Fruit fly (Drosophila melanogaster) whole organism, embryonic: ENCODE measurements around the gene CG15431.

Experiments
- Ada2b ChIP-seq: fragments of 200-800 bp; sonication (Bioruptor generic); IDR thresholded peaks from 2 replicates; pipeline ENCODE4 v1.3.6; 2022; ENCODE audit warnings: missing biosample characterization, missing genetic modification characterization
- Asciz ChIP-seq: fragments of 200-800 bp; sonication (Bioruptor generic); optimal IDR thresholded peaks from 2 replicates; lab custom pipeline; 2017; ENCODE audit warnings: missing biosample characterization, mild to moderate bottlenecking, missing genetic modification characterization, missing genetic modification reagents
- Awh ChIP-seq: fragments of 200-800 bp; sonication (Bioruptor generic); IDR thresholded peaks from 2 replicates; pipeline ENCODE4, ENCODE4 v1.3.6; 2022; ENCODE audit warnings: missing biosample characterization, missing genetic modification characterization
- Bdp1 ChIP-seq: fragments of 200-800 bp; sonication (Bioruptor generic); optimal IDR thresholded peaks from 3 replicates; lab custom pipeline; 2016; ENCODE audit warnings: missing biosample characterization, missing genetic modification characterization
- Blimp-1 ChIP-seq: fragments of 200-800 bp; sonication (Bioruptor generic); optimal IDR thresholded peaks from 3 replicates; lab custom pipeline; 2018; ENCODE audit warnings: missing biosample characterization, missing genetic modification characterization, mild to moderate bottlenecking, moderate library complexity, missing genetic modification reagents
- BtbVII ChIP-seq: fragments of 200-800 bp; sonication (Bioruptor generic); optimal IDR thresholded peaks from 3 replicates; lab custom pipeline; 2017; ENCODE audit warnings: missing biosample characterization, mild to moderate bottlenecking, missing genetic modification characterization
- C15 ChIP-seq: fragments of 200-800 bp; sonication (Bioruptor generic); IDR thresholded peaks from 3 replicates; pipeline ENCODE4 v1.3.6; 2022; ENCODE audit warnings: missing biosample characterization, missing genetic modification characterization
- CG10209 ChIP-seq: fragments of 200-800 bp; sonication (Bioruptor generic); optimal IDR thresholded peaks from 3 replicates; lab custom pipeline; 2017; ENCODE audit warnings: missing biosample characterization, mild to moderate bottlenecking, missing genetic modification characterization, missing genetic modification reagents
- CG10654 ChIP-seq: fragments of 200-800 bp; sonication (Bioruptor generic); optimal IDR thresholded peaks from 2 replicates; lab custom pipeline; 2016; ENCODE audit warnings: missing biosample characterization, missing genetic modification characterization
- CG11247 ChIP-seq: fragments of 200-800 bp; sonication (Bioruptor generic); IDR thresholded peaks from 2 replicates; pipeline ENCODE4 v1.3.6; 2022; ENCODE audit warnings: missing biosample characterization, missing genetic modification characterization
- CG12236 ChIP-seq: fragments of 200-800 bp; sonication (Bioruptor generic); optimal IDR thresholded peaks from 2 replicates; lab custom pipeline; 2016; ENCODE audit warnings: missing biosample characterization, missing genetic modification characterization
- CG15011 ChIP-seq: fragments of 200-800 bp; sonication (Bioruptor generic); optimal IDR thresholded peaks from 3 replicates; lab custom pipeline; 2018; ENCODE audit warnings: missing biosample characterization, mild to moderate bottlenecking, missing genetic modification characterization
- CG16813 ChIP-seq: fragments of 200-800 bp; sonication (Bioruptor generic); IDR thresholded peaks from 3 replicates; pipeline ENCODE4 v1.3.6; 2022; ENCODE audit warnings: missing biosample characterization, missing genetic modification characterization; ENCODE audit not compliant: partially characterized antibody
- CG17361 ChIP-seq: fragments of 200-800 bp; sonication (Bioruptor generic); IDR thresholded peaks from 3 replicates; pipeline ENCODE4 v1.3.6; 2022; ENCODE audit warnings: missing biosample characterization, missing genetic modification characterization
- CG18262 ChIP-seq: fragments of 200-800 bp; optimal IDR thresholded peaks from 3 replicates; lab custom pipeline; 2019; ENCODE audit warnings: missing biosample characterization, mild to moderate bottlenecking, missing genetic modification characterization, moderate library complexity
- CG31388 ChIP-seq: fragments of 200-800 bp; sonication (Bioruptor generic); optimal IDR thresholded peaks from 2 replicates; lab custom pipeline; 2016; ENCODE audit warnings: missing biosample characterization, missing genetic modification characterization
- CG3847 ChIP-seq: fragments of 200-800 bp; sonication (Bioruptor generic); IDR thresholded peaks from 2 replicates; pipeline ENCODE4 v1.3.6; 2022; ENCODE audit warnings: missing biosample characterization, missing genetic modification characterization
- CG42726 ChIP-seq: fragments of 200-800 bp; sonication (Bioruptor generic); IDR thresholded peaks from 2 replicates; pipeline ENCODE4 v1.3.6; 2022; ENCODE audit warnings: missing biosample characterization, missing genetic modification characterization; ENCODE audit not compliant: partially characterized antibody
- CG6654 ChIP-seq: fragments of 200-800 bp; sonication (Bioruptor generic); optimal IDR thresholded peaks from 2 replicates; lab custom pipeline; 2017; ENCODE audit warnings: missing biosample characterization, mild to moderate bottlenecking, missing genetic modification characterization
- CG7928 ChIP-seq: fragments of 200-800 bp; sonication (Bioruptor generic); optimal IDR thresholded peaks from 2 replicates; lab custom pipeline; 2017; ENCODE audit warnings: missing biosample characterization, mild to moderate bottlenecking, missing genetic modification characterization
- CG8359 ChIP-seq: fragments of 200-800 bp; sonication (Bioruptor generic); optimal IDR thresholded peaks from 2 replicates; lab custom pipeline; 2017; ENCODE audit warnings: missing biosample characterization, mild to moderate bottlenecking, missing genetic modification characterization, borderline replicate concordance
- CG8478 ChIP-seq: fragments of >200 bp; optimal IDR thresholded peaks from 2 replicates; lab custom pipeline; 2018
- CG8765 ChIP-seq: fragments of 200-800 bp; sonication (Bioruptor generic); IDR thresholded peaks from 2 replicates; pipeline ENCODE4 v1.3.6; 2022; ENCODE audit warnings: missing biosample characterization, missing genetic modification characterization
- Dfd ChIP-seq, 2 experiments: fragments of >200 bp; optimal IDR thresholded peaks; 2 replicates each; lab custom pipeline; 2017; ENCODE audit warnings: missing biosample characterization in 2 of 2, missing genetic modification characterization in 2 of 2
- ERR ChIP-seq: fragments of 200-800 bp; sonication (Bioruptor generic); optimal IDR thresholded peaks from 2 replicates; lab custom pipeline; 2016; ENCODE audit warnings: missing biosample characterization, missing genetic modification characterization
- Fer1 ChIP-seq: fragments of 200-800 bp; sonication (Bioruptor generic); optimal IDR thresholded peaks from 2 replicates; lab custom pipeline; 2017; ENCODE audit warnings: missing biosample characterization, mild to moderate bottlenecking, missing genetic modification characterization
- HmgD ChIP-seq: fragments of 200-800 bp; sonication (Bioruptor generic); optimal IDR thresholded peaks from 3 replicates; lab custom pipeline; 2016; ENCODE audit warnings: missing biosample characterization, missing genetic modification characterization
- Hmx ChIP-seq: fragments of 200-800 bp; sonication (Bioruptor generic); optimal IDR thresholded peaks from 2 replicates; lab custom pipeline; 2016; ENCODE audit warnings: missing biosample characterization, missing genetic modification characterization
- Hr51 ChIP-seq, 2 experiments: fragments of 200-800 bp; sonication (Bioruptor generic); optimal IDR thresholded peaks; 2 replicates in 1 of 2; 3 replicates in 1 of 2; lab custom pipeline; 2016 to 2018; ENCODE audit warnings: missing biosample characterization in 2 of 2, missing genetic modification characterization in 2 of 2, mild to moderate bottlenecking in 1 of 2, moderate library complexity in 1 of 2
- Lim3 ChIP-seq: fragments of 200-800 bp; sonication (Bioruptor generic); IDR thresholded peaks from 2 replicates; pipeline ENCODE4 v1.3.6; 2022; ENCODE audit warnings: missing biosample characterization, missing genetic modification characterization
- Lpt ChIP-seq: fragments of >200 bp; optimal IDR thresholded peaks from 2 replicates; lab custom pipeline; 2018; ENCODE audit warnings: missing biosample characterization, missing genetic modification characterization
- Mes4 ChIP-seq: fragments of 200-800 bp; sonication (Bioruptor generic); optimal IDR thresholded peaks from 2 replicates; lab custom pipeline; 2016; ENCODE audit warnings: missing biosample characterization, missing genetic modification characterization
- Nf-YC ChIP-seq: fragments of 200-800 bp; optimal IDR thresholded peaks from 3 replicates; lab custom pipeline; 2019; ENCODE audit warnings: missing biosample characterization, mild to moderate bottlenecking, missing genetic modification characterization, moderate library complexity
- Six4 ChIP-seq: fragments of 200-800 bp; sonication (Bioruptor generic); optimal IDR thresholded peaks from 2 replicates; lab custom pipeline; 2016; ENCODE audit warnings: missing biosample characterization, missing genetic modification characterization
- Sox100B ChIP-seq: fragments of 200-800 bp; sonication (Bioruptor generic); optimal IDR thresholded peaks from 3 replicates; lab custom pipeline; 2018; ENCODE audit warnings: missing biosample characterization, mild to moderate bottlenecking, missing genetic modification characterization
- Sox102F ChIP-seq: fragments of 200-800 bp; sonication (Bioruptor generic); optimal IDR thresholded peaks from 2 replicates; lab custom pipeline; 2018; ENCODE audit warnings: missing biosample characterization, mild to moderate bottlenecking, missing genetic modification characterization, moderate library complexity
- Tbp ChIP-seq: fragments of >200 bp; optimal IDR thresholded peaks from 2 replicates; lab custom pipeline; 2018; ENCODE audit warnings: missing biosample characterization, missing genetic modification characterization
- Vsx1 ChIP-seq: fragments of 200-800 bp; sonication (Bioruptor generic); optimal IDR thresholded peaks from 2 replicates; lab custom pipeline; 2017; ENCODE audit warnings: missing biosample characterization, mild to moderate bottlenecking, missing genetic modification characterization, missing genetic modification reagents
- al ChIP-seq: fragments of 200-800 bp; sonication (Bioruptor generic); IDR thresholded peaks from 2 replicates; pipeline ENCODE4 v1.3.6; 2022; ENCODE audit warnings: missing biosample characterization, missing genetic modification characterization
- ash1 ChIP-seq: fragments of 200-800 bp; sonication (Bioruptor generic); optimal IDR thresholded peaks from 2 replicates; lab custom pipeline; 2018; ENCODE audit warnings: missing biosample characterization, mild to moderate bottlenecking, missing genetic modification characterization
- br ChIP-seq: fragments of >200 bp; optimal IDR thresholded peaks from 2 replicates; lab custom pipeline; 2017
- cato ChIP-seq: fragments of 200-800 bp; sonication (Bioruptor generic); optimal IDR thresholded peaks from 2 replicates; lab custom pipeline; 2016; ENCODE audit warnings: missing biosample characterization, missing genetic modification characterization, borderline replicate concordance
- crol ChIP-seq: fragments of 200-800 bp; sonication (Bioruptor generic); IDR thresholded peaks from 2 replicates; pipeline ENCODE4 v1.3.6; 2022; ENCODE audit warnings: missing biosample characterization, missing genetic modification characterization
- da ChIP-seq: fragments of 200-800 bp; sonication (Bioruptor generic); optimal IDR thresholded peaks from 2 replicates; lab custom pipeline; 2016; ENCODE audit warnings: missing biosample characterization, missing genetic modification characterization
- fd64A ChIP-seq: fragments of 200-800 bp; sonication (Bioruptor generic); optimal IDR thresholded peaks from 3 replicates; lab custom pipeline; 2018; ENCODE audit warnings: missing biosample characterization, mild to moderate bottlenecking, missing genetic modification characterization
- fru ChIP-seq: fragments of >200 bp; optimal IDR thresholded peaks from 2 replicates; lab custom pipeline; 2017
- gro ChIP-seq: fragments of 200-800 bp; sonication (Bioruptor generic); optimal IDR thresholded peaks from 2 replicates; lab custom pipeline; 2016; ENCODE audit warnings: missing biosample characterization, missing genetic modification characterization
- hth ChIP-seq: fragments of >200 bp; optimal IDR thresholded peaks from 2 replicates; lab custom pipeline; 2017; ENCODE audit warnings: inconsistent platforms
- mam ChIP-seq: fragments of 200-800 bp; sonication (Bioruptor generic); optimal IDR thresholded peaks from 3 replicates; lab custom pipeline; 2016; ENCODE audit warnings: missing biosample characterization, missing genetic modification characterization
- slou ChIP-seq: fragments of 200-800 bp; sonication (Bioruptor generic); optimal IDR thresholded peaks from 3 replicates; lab custom pipeline; 2016; ENCODE audit warnings: missing biosample characterization, missing genetic modification characterization
- slp2 ChIP-seq: fragments of 200-800 bp; sonication (Bioruptor generic); optimal IDR thresholded peaks from 2 replicates; lab custom pipeline; 2016; ENCODE audit warnings: missing biosample characterization, missing genetic modification characterization
- vnd ChIP-seq: fragments of 200-800 bp; sonication (Bioruptor generic); IDR thresholded peaks from 3 replicates; pipeline ENCODE4 v1.3.6; 2022; ENCODE audit warnings: missing biosample characterization, missing genetic modification characterization; ENCODE audit not compliant: partially characterized antibody

Gene CG15431

DNA sequence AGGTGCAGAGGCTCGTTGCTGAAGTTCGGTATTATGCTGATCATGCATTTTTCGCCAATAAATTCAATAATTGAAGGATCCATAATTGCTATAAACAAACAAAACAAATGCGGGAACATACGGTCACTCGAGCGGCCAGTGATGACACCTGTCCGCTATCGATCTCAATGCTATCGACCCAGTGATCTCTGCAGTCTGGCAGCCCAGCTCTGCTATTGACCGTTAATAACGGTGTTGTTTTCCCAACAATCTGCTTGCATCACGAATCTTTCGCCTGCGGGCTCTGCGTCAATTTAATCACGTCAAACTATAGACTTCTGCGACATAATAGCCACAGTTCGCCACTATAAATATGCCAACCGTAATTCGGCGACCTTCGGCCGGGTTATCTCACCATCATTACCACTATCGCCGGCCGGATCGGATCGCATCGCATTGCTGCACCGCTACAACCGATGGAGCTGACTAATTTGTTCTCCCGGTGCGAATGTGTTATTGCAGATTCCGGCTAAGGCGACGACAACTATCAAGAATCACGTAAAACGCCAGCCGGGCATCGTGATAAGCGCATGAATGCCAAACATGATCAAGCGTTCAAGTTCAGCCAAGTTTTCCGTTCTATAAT, 54.0 kb downstream of the CG15431 start, which contains the start of gene Psf2 (continued):
- no peak for TF ChIP-seq CG31388 (GFP tag; lab: Kevin White, UChicago)
- no peak for TF ChIP-seq Nf-YC (tag; lab: Kevin White, UChicago)
- TF ChIP-seq Awh = no peak
- no peak for TF ChIP-seq Bdp1
- no peak for TF ChIP-seq fru (lab: Kevin White, UChicago)
- no peak for TF ChIP-seq BtbVII
- TF ChIP-seq ERR (GFP tag; lab: Kevin White, UChicago) = no peak
- TF ChIP-seq CG11247 = no peak
- no peak for TF ChIP-seq CG18262 (tag; lab: Kevin White, UChicago)
- no peak for TF ChIP-seq CG8359 (GFP tag; lab: Kevin White, UChicago)
- TF ChIP-seq CG8478 = no peak
- no peak for TF ChIP-seq cato (GFP tag; lab: Kevin White, UChicago)
- TF ChIP-seq CG15011 (GFP tag; lab: Kevin White, UChicago) = no peak
- no peak for TF ChIP-seq da
- TF ChIP-seq Fer1 = no peak
- TF ChIP-seq Asciz (GFP tag; lab: Kevin White, UChicago) = no peak
- no peak for TF ChIP-seq hth (lab: Kevin White, UChicago)
- peak; percentile 60; the same call in 2 of the 3 replicates for TF ChIP-seq CG16813 (GFP tag; lab: Robert Waterston, UW)
- no peak for TF ChIP-seq ash1 (GFP tag; lab: Kevin White, UChicago)
- TF ChIP-seq br (lab: Kevin White, UChicago) = no peak
- no peak for TF ChIP-seq Sox100B (GFP tag; lab: Kevin White, UChicago)
- TF ChIP-seq Mes4 (GFP tag; lab: Kevin White, UChicago) = no peak
- TF ChIP-seq Blimp-1 (GFP tag; lab: Kevin White, UChicago) = no peak
- TF ChIP-seq mam (GFP tag; lab: Kevin White, UChicago) = peak; percentile 16
- peak; percentile 49; the same call in 1 of the 2 replicates for TF ChIP-seq CG42726 (GFP tag; lab: Robert Waterston, UW)
- peak; percentile 45; the same call in 2 of the 3 replicates for TF ChIP-seq vnd
- no peak for TF ChIP-seq Lpt (GFP tag; lab: Kevin White, UChicago)
- TF ChIP-seq al (GFP tag; lab: Robert Waterston, UW) = no peak
- TF ChIP-seq gro (GFP tag; lab: Kevin White, UChicago) = no peak
- TF ChIP-seq slp2 (GFP tag; lab: Kevin White, UChicago) = no peak
- TF ChIP-seq CG8765 (GFP tag; lab: Robert Waterston, UW) = no peak
- TF ChIP-seq Sox102F (GFP tag; lab: Kevin White, UChicago) = no peak
- no peak for TF ChIP-seq Lim3 (GFP tag; lab: Robert Waterston, UW)
- no peak for TF ChIP-seq slou
- TF ChIP-seq CG10209 (GFP tag; lab: Kevin White, UChicago) = no peak
- TF ChIP-seq CG10654 = no peak
- TF ChIP-seq CG17361 (GFP tag; lab: Robert Waterston, UW) = no peak
- TF ChIP-seq fd64A (GFP tag; lab: Kevin White, UChicago) = no peak
- TF ChIP-seq Hmx (GFP tag; lab: Kevin White, UChicago) = no peak
- TF ChIP-seq Tbp (GFP tag; lab: Kevin White, UChicago) = no peak
- TF ChIP-seq CG3847 (GFP tag; lab: Robert Waterston, UW) = peak; percentile 43; the same call in 1 of the 2 replicates
- no peak for TF ChIP-seq Six4
- no peak for TF ChIP-seq crol (GFP tag; lab: Robert Waterston, UW)
- TF ChIP-seq CG6654 (GFP tag; lab: Kevin White, UChicago) = no peak
- no peak for TF ChIP-seq Ada2b (GFP tag; lab: Robert Waterston, UW)
- no peak for TF ChIP-seq Vsx1 (GFP tag; lab: Kevin White, UChicago)
- TF ChIP-seq CG12236 (GFP tag; lab: Kevin White, UChicago) = no peak
- TF ChIP-seq Hr51 (GFP tag; optimal IDR thresholded peaks at IDR 0.05; lab: Kevin White, UChicago) = no peak
- TF ChIP-seq HmgD = no peak
- no peak for TF ChIP-seq CG7928 (GFP tag; lab: Kevin White, UChicago)
- no peak for TF ChIP-seq C15
- TF ChIP-seq Dfd (GFP tag; optimal IDR thresholded peaks at IDR 0.05; lab: Kevin White, UChicago) = no peak
